Worm (Caenorhabditis elegans) whole organism, L1 larva: ENCODE data around the gene Y53F4B.26.

Source experiments
- C34B4.2 ChIP-seq: sonication (generic microtip); optimal IDR thresholded peaks from 2 replicates; lab custom pipeline; 2017; ENCODE audit warnings: mild to moderate bottlenecking, missing genetic modification characterization, missing compliant biosample characterization
- F16B12.6 ChIP-seq: fragments of 150-350 bp; optimal IDR thresholded peaks from 2 replicates; lab custom pipeline; 2014; ENCODE audit warnings: missing biosample characterization, missing genetic modification characterization
- aha-1 ChIP-seq: fragments of 150-350 bp; optimal IDR thresholded peaks from 2 replicates; lab custom pipeline; 2014; ENCODE audit warnings: missing biosample characterization, missing genetic modification characterization
- alr-1 ChIP-seq: fragments of 200-800 bp; sonication (Bioruptor generic); optimal IDR thresholded peaks from 2 replicates; lab custom pipeline; 2018; ENCODE audit warnings: borderline replicate concordance, mild to moderate bottlenecking, missing genetic modification characterization, missing compliant biosample characterization
- ama-1 ChIP-seq: fragments of 150-350 bp; optimal IDR thresholded peaks from 2 replicates; lab custom pipeline; 2014
- blmp-1 ChIP-seq: fragments of 150-350 bp; optimal IDR thresholded peaks from 2 replicates; lab custom pipeline; 2014; ENCODE audit warnings: missing biosample characterization, missing genetic modification characterization
- ceh-90 ChIP-seq: sonication (generic microtip); optimal IDR thresholded peaks from 2 replicates; lab custom pipeline; 2016; ENCODE audit warnings: missing genetic modification characterization, missing compliant biosample characterization
- ces-1 ChIP-seq: fragments of 150-350 bp; optimal IDR thresholded peaks from 2 replicates; lab custom pipeline; 2014; ENCODE audit warnings: missing biosample characterization, missing genetic modification reagents, missing genetic modification characterization
- efl-1 ChIP-seq, 4 experiments: fragments of 150-350 bp; optimal IDR thresholded peaks in 3 of 4; peaks in 1 of 4; 1 replicate in 1 of 4; 2 replicates in 3 of 4; lab custom pipeline; 2014; ENCODE audit warnings: missing biosample characterization in 2 of 4, missing genetic modification characterization in 2 of 4, missing genetic modification reagents in 2 of 4
- efl-3 ChIP-seq: fragments of 200-800 bp; sonication (Bioruptor generic); optimal IDR thresholded peaks from 2 replicates; lab custom pipeline; 2018; ENCODE audit warnings: mild to moderate bottlenecking, missing genetic modification characterization, missing compliant biosample characterization
- egl-13 ChIP-seq: sonication (generic microtip); optimal IDR thresholded peaks from 2 replicates; lab custom pipeline; 2016; ENCODE audit warnings: missing genotype, missing genetic modification reagents, missing genetic modification characterization, missing compliant biosample characterization
- fkh-10 ChIP-seq: sonication (generic microtip); optimal IDR thresholded peaks from 2 replicates; lab custom pipeline; 2017; ENCODE audit warnings: missing biosample characterization, missing genetic modification reagents, missing genetic modification characterization
- hpl-2 ChIP-seq: fragments of 150-350 bp; optimal IDR thresholded peaks from 2 replicates; lab custom pipeline; 2014; ENCODE audit warnings: missing biosample characterization, missing genetic modification reagents, missing genetic modification characterization
- jun-1 ChIP-seq: fragments of 150-350 bp; optimal IDR thresholded peaks from 2 replicates; lab custom pipeline; 2014; ENCODE audit warnings: missing biosample characterization, missing genetic modification reagents, missing genetic modification characterization
- lsy-2 ChIP-seq, 2 experiments: fragments of 150-350 bp; optimal IDR thresholded peaks; 2 replicates each; lab custom pipeline; 2014; ENCODE audit warnings: missing biosample characterization in 2 of 2, missing genetic modification characterization in 2 of 2
- mep-1 ChIP-seq: fragments of 150-350 bp; optimal IDR thresholded peaks from 2 replicates; lab custom pipeline; 2014; ENCODE audit warnings: missing biosample characterization, missing genetic modification characterization
- nhr-11 ChIP-seq: fragments of 150-350 bp; optimal IDR thresholded peaks from 2 replicates; lab custom pipeline; 2014; ENCODE audit warnings: missing biosample characterization, missing genetic modification characterization
- nhr-20 ChIP-seq: sonication (generic microtip); optimal IDR thresholded peaks from 2 replicates; lab custom pipeline; 2016; ENCODE audit warnings: mild to moderate bottlenecking, missing genetic modification characterization, missing compliant biosample characterization
- nhr-237 ChIP-seq: fragments of 150-350 bp; optimal IDR thresholded peaks from 2 replicates; lab custom pipeline; 2014; ENCODE audit warnings: missing biosample characterization, missing genetic modification characterization
- nhr-28 ChIP-seq: fragments of 150-350 bp; optimal IDR thresholded peaks from 2 replicates; lab custom pipeline; 2014; ENCODE audit warnings: missing biosample characterization, missing genetic modification characterization
- nhr-71 ChIP-seq: sonication (generic microtip); optimal IDR thresholded peaks from 2 replicates; lab custom pipeline; 2016; ENCODE audit warnings: mild to moderate bottlenecking, missing genetic modification characterization, moderate library complexity, missing compliant biosample characterization
- nhr-77 ChIP-seq: fragments of 150-350 bp; optimal IDR thresholded peaks from 2 replicates; lab custom pipeline; 2014; ENCODE audit warnings: missing biosample characterization, missing genetic modification characterization
- nhr-90 ChIP-seq: sonication (generic microtip); optimal IDR thresholded peaks from 2 replicates; lab custom pipeline; 2016; ENCODE audit warnings: mild to moderate bottlenecking, missing genetic modification characterization, missing compliant biosample characterization; ENCODE audit not compliant: poor library complexity
- snpc-4 ChIP-seq: fragments of 150-350 bp; optimal IDR thresholded peaks from 2 replicates; lab custom pipeline; 2014; ENCODE audit warnings: missing biosample characterization, missing genetic modification characterization
- snu-23 ChIP-seq: sonication (generic microtip); optimal IDR thresholded peaks from 2 replicates; lab custom pipeline; 2016; ENCODE audit warnings: missing genetic modification characterization, missing compliant biosample characterization
- sptf-1 ChIP-seq: fragments of 150-350 bp; optimal IDR thresholded peaks from 2 replicates; lab custom pipeline; 2014; ENCODE audit warnings: missing biosample characterization, missing genetic modification characterization
- sup-37 ChIP-seq: fragments of 200-800 bp; sonication (Bioruptor generic); optimal IDR thresholded peaks from 2 replicates; lab custom pipeline; 2018; ENCODE audit warnings: mild to moderate bottlenecking, missing genetic modification characterization, missing compliant biosample characterization
- swsn-7 ChIP-seq: sonication (generic microtip); optimal IDR thresholded peaks from 2 replicates; lab custom pipeline; 2016; ENCODE audit warnings: missing genetic modification characterization, missing compliant biosample characterization
- unc-30 ChIP-seq: sonication (generic microtip); optimal IDR thresholded peaks from 2 replicates; lab custom pipeline; 2017; ENCODE audit warnings: missing biosample characterization, missing genetic modification characterization
- xbp-1 ChIP-seq: sonication (generic microtip); optimal IDR thresholded peaks from 2 replicates; lab custom pipeline; 2016; ENCODE audit warnings: missing genetic modification characterization, missing compliant biosample characterization
- zag-1 ChIP-seq: fragments of 150-350 bp; optimal IDR thresholded peaks from 2 replicates; lab custom pipeline; 2014; ENCODE audit warnings: missing biosample characterization, missing genetic modification characterization
- ztf-11 ChIP-seq, 2 experiments: sonication (generic microtip); optimal IDR thresholded peaks; 2 replicates each; lab custom pipeline; 2016 to 2017; ENCODE audit warnings: missing genetic modification characterization in 2 of 2, missing biosample characterization in 1 of 2, missing compliant biosample characterization in 1 of 2

The Y53F4B.26 gene

DNA sequence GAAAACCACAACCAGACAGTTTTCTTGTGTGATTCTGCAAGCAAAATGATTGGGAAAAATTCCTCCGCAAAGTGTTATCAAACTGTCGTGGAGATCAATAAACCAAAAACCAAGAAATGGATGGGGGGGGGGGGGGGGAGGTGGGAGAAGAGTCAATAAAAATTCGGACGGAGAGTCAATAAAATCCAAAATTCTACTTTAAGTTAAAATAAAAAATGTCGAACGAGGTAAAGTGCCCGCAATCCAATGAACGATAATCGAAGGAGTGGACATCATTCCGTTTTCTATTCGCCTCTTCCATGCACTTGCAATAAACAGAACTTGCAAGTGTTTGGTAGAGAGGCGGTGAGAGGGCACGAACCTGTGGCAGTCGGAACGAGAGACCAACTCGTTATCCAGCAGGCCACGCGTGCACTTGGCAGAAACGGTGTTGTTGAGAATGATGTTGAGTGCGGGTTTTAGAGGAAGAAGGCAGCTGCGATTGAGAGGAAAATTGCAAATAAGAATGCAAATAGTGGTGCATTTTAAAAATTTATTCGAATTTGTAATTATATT is 25.0 kb upstream of the Y53F4B.26 start, which contains the start of gene gst-27 (continued):
- TF ChIP-seq zag-1 (tag; lab: Kevin White, UChicago): no peak
- TF ChIP-seq ceh-90 (tag; lab: Kevin White, UChicago): peak; percentile 42
- peak; percentile 14 for TF ChIP-seq ama-1 (lab: Kevin White, UChicago)
- peak; percentile 93 for TF ChIP-seq nhr-77
- no peak for TF ChIP-seq aha-1 (tag; lab: Kevin White, UChicago)
- peak; percentile 47 for TF ChIP-seq F16B12.6 (tag; lab: Kevin White, UChicago)
- peak; percentile 93 for TF ChIP-seq snu-23 (GFP tag; lab: Kevin White, UChicago)
- peak; percentile 86 for TF ChIP-seq swsn-7
- no peak for TF ChIP-seq C34B4.2 (tag; lab: Kevin White, UChicago)
- TF ChIP-seq unc-30 (tag; lab: Kevin White, UChicago): no peak
- peak; percentile 79 to 88 for TF ChIP-seq lsy-2 (tag; optimal IDR thresholded peaks at IDR 0.05; lab: Kevin White, UChicago)
- peak; percentile 79 for TF ChIP-seq snpc-4 (tag; lab: Kevin White, UChicago)
- TF ChIP-seq nhr-11 (tag; lab: Kevin White, UChicago): peak; percentile 18
- TF ChIP-seq nhr-237 (tag; lab: Kevin White, UChicago): no peak
- peak in 1 of 2 experiments; percentile 64 for TF ChIP-seq ztf-11 (tag; optimal IDR thresholded peaks at IDR 0.05; lab: Kevin White, UChicago)

DNA sequence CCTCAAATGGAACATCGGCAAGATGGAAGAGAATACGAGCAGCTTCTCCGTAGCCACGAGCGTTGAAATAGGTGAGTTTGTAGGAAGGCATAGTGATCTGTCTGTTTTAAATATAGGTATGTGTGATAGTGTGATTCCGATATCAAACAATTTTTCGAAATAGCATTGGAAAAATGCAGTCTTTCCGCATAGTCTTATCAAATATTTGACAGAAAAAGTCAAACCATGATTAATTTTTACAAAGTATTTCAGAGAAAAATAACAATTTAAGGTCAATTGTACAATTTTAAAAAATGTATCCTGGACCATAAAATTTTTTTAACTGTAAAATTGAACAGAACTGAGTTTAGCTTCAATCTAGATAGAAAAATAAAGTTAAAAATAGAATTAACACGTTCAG is 23.7 kb upstream of the Y53F4B.26 start, which contains the start of gene gst-26:
Gene gst-26 (minus strand): TSS at position 101 of the 400 bp plus-strand sequence.
- TF ChIP-seq fkh-10 (GFP tag; lab: Kevin White, UChicago) (no peak), unc-30 (tag; lab: Kevin White, UChicago) (no peak), blmp-1 (tag; lab: Kevin White, UChicago) (no peak), nhr-20 (tag; lab: Kevin White, UChicago) (no peak), nhr-11 (tag; lab: Kevin White, UChicago) (no peak), ces-1 (GFP tag; lab: Kevin White, UChicago) (no peak), zag-1 (tag; lab: Kevin White, UChicago) (no peak), xbp-1 (tag; lab: Kevin White, UChicago) (no peak), mep-1 (tag; lab: Kevin White, UChicago) (no peak), lsy-2 (tag; optimal IDR thresholded peaks at IDR 0.05; lab: Kevin White, UChicago) (no peak)

DNA sequence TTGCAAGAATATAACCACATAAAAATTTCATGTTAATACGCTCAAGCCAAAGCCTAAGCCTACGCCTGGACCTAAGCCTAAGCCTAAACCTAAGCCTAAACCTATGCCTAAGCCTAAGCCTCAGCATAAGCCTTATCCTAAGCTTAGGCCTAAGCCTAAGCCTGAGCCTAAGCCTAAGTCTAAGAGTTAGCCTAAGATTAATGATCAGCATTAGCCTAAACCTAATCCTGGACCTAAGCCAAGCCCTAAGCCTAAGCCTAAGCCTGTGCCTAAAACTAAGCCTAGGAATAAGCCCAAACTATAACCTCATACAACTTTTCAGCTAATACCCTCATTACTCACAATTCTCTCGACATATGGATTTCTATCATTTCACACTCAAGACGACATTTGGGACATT is 17.6 kb upstream of the Y53F4B.26 start:
- no peak for TF ChIP-seq nhr-28 (tag; lab: Kevin White, UChicago)
- TF ChIP-seq efl-1 (optimal IDR thresholded peaks at IDR 0.05; lab: Kevin White, UChicago): no peak
- TF ChIP-seq efl-1 (GFP tag; optimal IDR thresholded peaks at IDR 0.05 in 1 of 2; lab: Kevin White, UChicago): peak in 1 of 2 experiments; percentile 59
- no peak for TF ChIP-seq jun-1

DNA sequence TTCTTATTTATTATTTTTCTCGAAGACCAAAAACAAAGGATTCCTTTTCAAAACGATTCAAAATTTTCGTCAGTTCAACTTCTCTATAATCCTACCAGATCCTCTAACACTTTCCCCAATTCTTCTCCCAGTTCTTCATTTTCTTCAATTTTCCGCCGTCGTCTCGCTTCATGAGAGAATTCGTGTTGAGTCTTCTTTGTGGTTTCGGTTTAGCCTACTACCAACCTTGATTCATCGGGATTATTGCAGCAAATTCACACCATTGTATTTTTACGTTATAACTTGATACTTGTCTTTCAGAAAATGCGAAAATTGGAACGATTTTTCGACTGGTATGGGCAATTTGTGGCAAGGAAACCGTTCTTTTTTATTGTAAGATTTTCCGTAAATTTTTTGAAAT is 17.1 kb upstream of the Y53F4B.26 start, which contains the start of gene ptr-20:
Gene ptr-20 (plus strand): TSS at position 301 of the 400 bp plus-strand sequence.
- no peak for TF ChIP-seq nhr-71 (tag; lab: Kevin White, UChicago)
- no peak for TF ChIP-seq sptf-1 (tag; lab: Kevin White, UChicago)
- no peak for TF ChIP-seq alr-1 (tag; lab: Kevin White, UChicago)
- TF ChIP-seq jun-1: no peak
- no peak for TF ChIP-seq egl-13
- no peak for TF ChIP-seq fkh-10 (GFP tag; lab: Kevin White, UChicago)

DNA sequence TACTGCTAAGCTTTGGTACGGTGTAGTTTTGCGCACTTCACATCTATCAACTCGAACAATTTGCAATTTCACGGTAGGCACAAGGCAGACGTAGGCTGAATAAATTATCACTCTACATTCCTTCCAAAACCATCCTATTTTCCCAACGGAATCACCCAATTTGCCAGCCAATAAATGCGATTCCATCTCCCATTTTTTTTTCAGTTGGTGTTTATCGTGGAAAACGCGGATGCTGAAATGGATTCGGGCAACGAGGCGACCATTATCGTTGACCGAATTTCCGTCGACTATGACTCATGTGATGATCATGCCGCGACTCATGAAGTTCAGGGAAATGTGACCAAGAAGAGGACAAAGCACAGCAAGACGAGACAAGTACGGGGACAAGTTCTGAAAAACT is 7.7 kb upstream of the Y53F4B.26 start:
- TF ChIP-seq nhr-90 (tag; lab: Kevin White, UChicago): no peak
- no peak for TF ChIP-seq sup-37
- TF ChIP-seq hpl-2 (GFP tag; lab: Kevin White, UChicago): no peak
- TF ChIP-seq efl-3 (GFP tag; lab: Kevin White, UChicago): no peak
- no peak for TF ChIP-seq unc-30 (tag; lab: Kevin White, UChicago)
- no peak for TF ChIP-seq nhr-77
- TF ChIP-seq, all 84 proteins: peak for 0
